Worm (Caenorhabditis elegans): ENCODE data around the gene grl-12.

DNA sequence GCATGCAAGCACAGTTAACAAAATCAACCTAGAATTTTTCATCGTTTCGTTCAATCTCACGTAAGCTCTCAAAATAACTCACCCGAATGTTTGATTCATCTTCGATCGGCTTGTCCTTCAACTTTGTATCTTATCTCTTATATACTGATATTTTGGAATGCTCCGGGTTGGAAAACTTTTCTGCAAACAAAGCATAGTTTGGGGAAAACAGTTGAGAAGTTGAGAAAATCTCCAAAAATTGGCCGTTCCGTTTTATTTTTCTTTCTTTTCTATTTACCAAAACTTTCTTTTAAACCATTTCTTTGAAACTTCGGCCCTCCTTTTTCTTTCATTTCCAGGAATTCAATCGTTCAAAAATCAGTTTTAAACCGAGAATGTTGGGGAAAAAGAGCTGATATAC lies 34.2 kb downstream of the grl-12 start, which contains the start of gene F41E6.15:
- TF ChIP-seq scrt-1 (GFP tag; IDR thresholded peaks at IDR 0.05) (no peak), hnd-1 (tag; optimal IDR thresholded peaks at IDR 0.05) (no peak), tra-4 (tag; optimal IDR thresholded peaks at IDR 0.05) (no peak), ceh-36 (tag; optimal IDR thresholded peaks at IDR 0.05) (no peak), flt-1 (GFP tag; IDR thresholded peaks at IDR 0.05) (no peak)
